Fruit fly (Drosophila melanogaster) whole organism, embryonic: ENCODE measurements around the gene Ctl1.
A peak's percentile ranks its signal among the peaks of the same experiment; 100 is the strongest.

Experiments used
- ATbp ChIP-seq: fragments of 200-800 bp; sonication (Bioruptor generic); optimal IDR thresholded peaks from 2 replicates; lab custom pipeline; 2017; ENCODE audit warnings: missing biosample characterization, mild to moderate bottlenecking, missing genetic modification characterization, missing genetic modification reagents
- Ada2b ChIP-seq: fragments of 200-800 bp; sonication (Bioruptor generic); IDR thresholded peaks from 2 replicates; pipeline ENCODE4 v1.3.6; 2022; ENCODE audit warnings: missing biosample characterization, missing genetic modification characterization
- Blimp-1 ChIP-seq: fragments of 200-800 bp; sonication (Bioruptor generic); optimal IDR thresholded peaks from 3 replicates; lab custom pipeline; 2018; ENCODE audit warnings: missing biosample characterization, missing genetic modification characterization, mild to moderate bottlenecking, moderate library complexity, missing genetic modification reagents
- CG10209 ChIP-seq: fragments of 200-800 bp; sonication (Bioruptor generic); optimal IDR thresholded peaks from 3 replicates; lab custom pipeline; 2017; ENCODE audit warnings: missing biosample characterization, mild to moderate bottlenecking, missing genetic modification characterization, missing genetic modification reagents
- CG11398 ChIP-seq: fragments of 200-800 bp; sonication (Bioruptor generic); optimal IDR thresholded peaks from 2 replicates; lab custom pipeline; 2016; ENCODE audit warnings: missing biosample characterization, missing genetic modification characterization
- CG11456 ChIP-seq: fragments of 200-800 bp; sonication (Bioruptor generic); IDR thresholded peaks from 3 replicates; pipeline ENCODE4 v1.3.6; 2022; ENCODE audit warnings: missing biosample characterization, missing genetic modification characterization
- CG12155 ChIP-seq: fragments of 200-800 bp; sonication (Bioruptor generic); optimal IDR thresholded peaks from 3 replicates; lab custom pipeline; 2016; ENCODE audit warnings: missing biosample characterization, missing genetic modification characterization
- CG12659 ChIP-seq: fragments of 200-800 bp; sonication (Bioruptor generic); optimal IDR thresholded peaks from 3 replicates; lab custom pipeline; 2017; ENCODE audit warnings: mild to moderate bottlenecking, missing biosample characterization, missing genetic modification reagents, missing genetic modification characterization
- CG14710 ChIP-seq: fragments of 200-800 bp; sonication (Bioruptor generic); optimal IDR thresholded peaks from 3 replicates; lab custom pipeline; 2019; ENCODE audit warnings: missing biosample characterization, mild to moderate bottlenecking, missing genetic modification characterization, moderate library complexity
- CG15601 ChIP-seq: fragments of 200-800 bp; sonication (Bioruptor generic); optimal IDR thresholded peaks from 3 replicates; lab custom pipeline; 2019; ENCODE audit warnings: missing biosample characterization, mild to moderate bottlenecking, missing genetic modification characterization, moderate library complexity
- CG17328 ChIP-seq: fragments of 200-800 bp; sonication (Bioruptor generic); IDR thresholded peaks from 2 replicates; pipeline ENCODE4 v1.3.6; 2022; ENCODE audit warnings: missing biosample characterization, missing genetic modification characterization
- CG30403 ChIP-seq: fragments of 200-800 bp; sonication (Bioruptor generic); optimal IDR thresholded peaks from 3 replicates; lab custom pipeline; 2016; ENCODE audit warnings: missing biosample characterization, missing genetic modification characterization
- CG3065 ChIP-seq: fragments of 200-800 bp; sonication (Bioruptor generic); optimal IDR thresholded peaks from 2 replicates; lab custom pipeline; 2016; ENCODE audit warnings: missing biosample characterization, missing genetic modification characterization
- CG3407 ChIP-seq: fragments of 200-800 bp; sonication (Bioruptor generic); optimal IDR thresholded peaks from 2 replicates; lab custom pipeline; 2018; ENCODE audit warnings: missing biosample characterization, mild to moderate bottlenecking, missing genetic modification characterization
- CG6272 ChIP-seq: fragments of 200-800 bp; sonication (Bioruptor generic); IDR thresholded peaks from 2 replicates; pipeline ENCODE4 v1.3.6; 2022; ENCODE audit warnings: missing biosample characterization, missing genetic modification characterization
- CG6813 ChIP-seq: fragments of 200-800 bp; sonication (Bioruptor generic); optimal IDR thresholded peaks from 2 replicates; lab custom pipeline; 2017; ENCODE audit warnings: missing biosample characterization, missing genetic modification characterization, mild to moderate bottlenecking, moderate library complexity, missing genetic modification reagents
- CG7556 ChIP-seq: fragments of 200-800 bp; sonication (Bioruptor generic); optimal IDR thresholded peaks from 2 replicates; lab custom pipeline; 2017; ENCODE audit warnings: missing biosample characterization, mild to moderate bottlenecking, missing genetic modification characterization
- CG7839 ChIP-seq: fragments of 200-800 bp; sonication (Bioruptor generic); optimal IDR thresholded peaks from 3 replicates; lab custom pipeline; 2018; ENCODE audit warnings: missing biosample characterization, mild to moderate bottlenecking, missing genetic modification characterization, moderate library complexity
- CG7987 ChIP-seq: fragments of 200-800 bp; sonication (Bioruptor generic); optimal IDR thresholded peaks from 2 replicates; lab custom pipeline; 2018; ENCODE audit warnings: missing biosample characterization, mild to moderate bottlenecking, missing genetic modification characterization, moderate library complexity
- CG8290 ChIP-seq, 3 experiments: fragments of 200-800 bp; sonication (Bioruptor generic); optimal IDR thresholded peaks; 2 replicates each; lab custom pipeline; 2016 to 2019; ENCODE audit warnings: missing biosample characterization in 3 of 3, missing genetic modification characterization in 3 of 3, mild to moderate bottlenecking in 2 of 3, moderate library complexity in 1 of 3
- CG8388 ChIP-seq: fragments of 200-800 bp; sonication (Bioruptor generic); optimal IDR thresholded peaks from 2 replicates; lab custom pipeline; 2019; ENCODE audit warnings: missing biosample characterization, mild to moderate bottlenecking, missing genetic modification characterization, moderate library complexity
- CG9727 ChIP-seq: fragments of 200-800 bp; sonication (Bioruptor generic); optimal IDR thresholded peaks from 3 replicates; lab custom pipeline; 2017; ENCODE audit warnings: missing biosample characterization, mild to moderate bottlenecking, missing genetic modification characterization
- D ChIP-seq, 2 experiments: fragments of 200-800 bp in 1 of 2; fragments of >200 bp in 1 of 2; sonication (Bioruptor generic) in 1 of 2; optimal IDR thresholded peaks; 2 replicates in 1 of 2; 3 replicates in 1 of 2; lab custom pipeline; 2017; ENCODE audit warnings: mild to moderate bottlenecking in 1 of 2, missing biosample characterization in 1 of 2, missing genetic modification characterization in 1 of 2, missing genetic modification reagents in 1 of 2
- D19A ChIP-seq: fragments of 200-800 bp; optimal IDR thresholded peaks from 3 replicates; lab custom pipeline; 2019; ENCODE audit warnings: missing biosample characterization, mild to moderate bottlenecking, missing genetic modification characterization, moderate library complexity
- Drgx ChIP-seq: fragments of 200-800 bp; sonication (Bioruptor generic); IDR thresholded peaks from 2 replicates; pipeline ENCODE4 v1.3.6; 2022; ENCODE audit warnings: missing biosample characterization, missing genetic modification characterization
- Gsc ChIP-seq: fragments of 200-800 bp; sonication (Bioruptor generic); IDR thresholded peaks from 2 replicates; pipeline ENCODE4 v1.3.6; 2022; ENCODE audit warnings: missing biosample characterization, missing genetic modification characterization
- HLH54F ChIP-seq: fragments of 200-800 bp; sonication (Bioruptor generic); optimal IDR thresholded peaks from 3 replicates; lab custom pipeline; 2016; ENCODE audit warnings: missing biosample characterization, missing genetic modification characterization
- HmgZ ChIP-seq: fragments of 200-800 bp; sonication (Bioruptor generic); optimal IDR thresholded peaks from 2 replicates; lab custom pipeline; 2018; ENCODE audit warnings: missing biosample characterization, mild to moderate bottlenecking, missing genetic modification characterization
- Hmx ChIP-seq: fragments of 200-800 bp; sonication (Bioruptor generic); optimal IDR thresholded peaks from 2 replicates; lab custom pipeline; 2016; ENCODE audit warnings: missing biosample characterization, missing genetic modification characterization
- Med ChIP-seq: fragments of 200-800 bp; sonication (Bioruptor generic); peaks from one replicate; lab custom pipeline; 2016; ENCODE audit warnings: missing biosample characterization, missing genetic modification characterization, mild to moderate bottlenecking, inconsistent platforms, moderate library complexity
- Meics ChIP-seq: fragments of 200-800 bp; sonication (Bioruptor generic); optimal IDR thresholded peaks from 2 replicates; lab custom pipeline; 2017; ENCODE audit warnings: missing biosample characterization, mild to moderate bottlenecking, missing genetic modification characterization
- Poxn ChIP-seq: fragments of 200-800 bp; sonication (Bioruptor generic); IDR thresholded peaks from 2 replicates; pipeline ENCODE4 v1.3.6; 2022; ENCODE audit warnings: missing biosample characterization, missing genetic modification characterization
- Ravus ChIP-seq: fragments of 200-800 bp; sonication (Bioruptor generic); IDR thresholded peaks from 2 replicates; pipeline ENCODE4 v1.3.6; 2022; ENCODE audit warnings: missing biosample characterization, missing genetic modification characterization
- Sox100B ChIP-seq: fragments of 200-800 bp; sonication (Bioruptor generic); optimal IDR thresholded peaks from 3 replicates; lab custom pipeline; 2018; ENCODE audit warnings: missing biosample characterization, mild to moderate bottlenecking, missing genetic modification characterization
- Ssrp ChIP-seq: fragments of 200-800 bp; sonication (Bioruptor generic); optimal IDR thresholded peaks from 2 replicates; lab custom pipeline; 2018; ENCODE audit warnings: missing biosample characterization, mild to moderate bottlenecking, missing genetic modification characterization, moderate library complexity
- abd-A ChIP-seq: fragments of 200-800 bp; sonication (Bioruptor generic); optimal IDR thresholded peaks from 3 replicates; lab custom pipeline; 2019; ENCODE audit warnings: missing biosample characterization, mild to moderate bottlenecking, missing genetic modification characterization, moderate library complexity
- ase ChIP-seq: fragments of 200-800 bp; sonication (Bioruptor generic); IDR thresholded peaks from 3 replicates; pipeline ENCODE4 v1.3.6; 2022; ENCODE audit warnings: missing biosample characterization, missing genetic modification characterization
- cad ChIP-seq: fragments of >200 bp; optimal IDR thresholded peaks from 2 replicates; lab custom pipeline; 2017; ENCODE audit warnings: missing biosample characterization, missing genetic modification characterization
- crc ChIP-seq: fragments of 200-800 bp; sonication (Bioruptor generic); optimal IDR thresholded peaks from 2 replicates; lab custom pipeline; 2016; ENCODE audit warnings: missing biosample characterization, missing genetic modification characterization
- dmrt11E ChIP-seq: fragments of 200-800 bp; sonication (Bioruptor generic); optimal IDR thresholded peaks from 3 replicates; lab custom pipeline; 2018; ENCODE audit warnings: missing biosample characterization, mild to moderate bottlenecking, missing genetic modification characterization, moderate library complexity
- grau ChIP-seq: fragments of 200-800 bp; optimal IDR thresholded peaks from 3 replicates; lab custom pipeline; 2019; ENCODE audit warnings: missing biosample characterization, mild to moderate bottlenecking, missing genetic modification characterization, moderate library complexity
- hbn ChIP-seq: fragments of 200-800 bp; sonication (Bioruptor generic); IDR thresholded peaks from 2 replicates; pipeline ENCODE4 v1.3.6; 2022; ENCODE audit warnings: missing biosample characterization, missing genetic modification characterization; ENCODE audit not compliant: partially characterized antibody
- klu ChIP-seq: fragments of 200-800 bp; sonication (Bioruptor generic); IDR thresholded peaks from 2 replicates; pipeline ENCODE4 v1.3.6; 2022; ENCODE audit warnings: missing biosample characterization, missing genetic modification characterization
- lilli ChIP-seq: fragments of 200-800 bp; sonication (Bioruptor generic); optimal IDR thresholded peaks from 3 replicates; lab custom pipeline; 2016; ENCODE audit warnings: missing biosample characterization, missing genetic modification characterization
- mld ChIP-seq: fragments of 200-800 bp; sonication (Bioruptor generic); IDR thresholded peaks from 3 replicates; pipeline ENCODE4 v1.3.6; 2022; ENCODE audit warnings: missing biosample characterization, missing genetic modification characterization; ENCODE audit not compliant: partially characterized antibody
- org-1 ChIP-seq: fragments of 200-800 bp; sonication (Bioruptor generic); optimal IDR thresholded peaks from 2 replicates; lab custom pipeline; 2017; ENCODE audit warnings: missing biosample characterization, missing genetic modification characterization
- pros ChIP-seq: fragments of 200-800 bp; sonication (Bioruptor generic); optimal IDR thresholded peaks from 3 replicates; lab custom pipeline; 2019; ENCODE audit warnings: missing biosample characterization, mild to moderate bottlenecking, missing genetic modification characterization, moderate library complexity
- ttk ChIP-seq: fragments of 200-800 bp; sonication (Bioruptor generic); IDR thresholded peaks from 2 replicates; pipeline ENCODE4 v2.1.2; 2022; ENCODE audit warnings: missing biosample characterization, missing genetic modification characterization
- zf30C ChIP-seq: fragments of 200-800 bp; sonication (Bioruptor generic); optimal IDR thresholded peaks from 3 replicates; lab custom pipeline; 2018; ENCODE audit warnings: missing biosample characterization, mild to moderate bottlenecking, missing genetic modification characterization

The Ctl1 gene

DNA sequence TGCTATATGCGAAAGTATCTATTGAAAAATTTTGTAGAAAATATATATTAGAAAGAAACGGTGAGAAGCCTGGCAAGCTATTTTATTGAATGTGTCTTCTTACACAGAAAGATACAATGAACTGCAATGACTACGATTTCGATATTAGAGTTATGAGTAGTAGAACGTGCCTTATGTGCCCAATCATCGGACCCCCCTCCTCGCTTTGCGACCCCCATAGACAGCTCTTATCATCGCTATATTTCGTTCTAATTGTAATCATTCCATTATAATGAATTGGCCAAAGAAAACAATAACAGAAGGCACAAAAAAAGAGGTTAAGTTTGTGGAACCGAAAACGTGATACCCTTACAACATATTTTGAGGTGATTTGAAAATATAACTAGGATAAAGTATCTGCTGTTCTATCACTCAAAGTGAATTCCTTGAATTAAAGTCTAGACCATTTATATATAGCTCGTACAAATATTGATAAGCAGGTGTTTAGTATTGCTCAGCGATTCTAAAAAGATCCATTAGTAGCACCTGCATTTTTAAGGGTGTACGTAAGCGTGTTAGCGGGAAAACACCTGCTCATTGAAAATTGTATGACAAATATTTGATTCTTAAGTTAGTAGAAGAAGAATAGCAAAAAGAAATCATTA, 44.9 kb upstream of the Ctl1 start (continued):
- TF ChIP-seq ATbp (GFP tag; lab: Kevin White, UChicago), result no peak
- peak; percentile 73 for TF ChIP-seq Med (GFP tag; lab: Kevin White, UChicago)
- no peak for TF ChIP-seq klu (GFP tag; lab: Robert Waterston, UW)
- no peak for TF ChIP-seq CG15601
- peak; percentile 48 for TF ChIP-seq CG7839 (tag; lab: Kevin White, UChicago)
- TF ChIP-seq CG17328, result no peak
- TF ChIP-seq CG6813 (GFP tag; lab: Kevin White, UChicago), result no peak
- no peak for TF ChIP-seq CG7987
- peak; percentile 55 for TF ChIP-seq CG7556 (GFP tag; lab: Kevin White, UChicago)
- TF ChIP-seq CG12659, result no peak
- TF ChIP-seq CG10209 (GFP tag; lab: Kevin White, UChicago), result peak; percentile 21
- TF ChIP-seq lilli (GFP tag; lab: Kevin White, UChicago), result peak; percentile 37
- TF ChIP-seq CG8290 (GFP tag; optimal IDR thresholded peaks at IDR 0.05; lab: Kevin White, UChicago), result no peak
- TF ChIP-seq CG8290 (tag; optimal IDR thresholded peaks at IDR 0.05; lab: Kevin White, UChicago), result no peak
- no peak for TF ChIP-seq Ada2b (GFP tag; lab: Robert Waterston, UW)
- no peak for TF ChIP-seq cad (GFP tag; lab: Kevin White, UChicago)
- no peak for TF ChIP-seq crc
- no peak for TF ChIP-seq CG3407 (GFP tag; lab: Kevin White, UChicago)
- peak; percentile 2 for TF ChIP-seq org-1 (GFP tag; lab: Kevin White, UChicago)
- peak; percentile 45 for TF ChIP-seq CG30403 (GFP tag; lab: Kevin White, UChicago)
- no peak for TF ChIP-seq ttk (GFP tag; lab: Robert Waterston, UW)
- no peak for TF ChIP-seq pros (GFP tag; lab: Kevin White, UChicago)
- TF ChIP-seq HmgZ (tag; lab: Kevin White, UChicago), result no peak
- TF ChIP-seq CG8388, result no peak
- TF ChIP-seq Poxn (GFP tag; lab: Robert Waterston, UW), result no peak
- TF ChIP-seq zf30C (GFP tag; lab: Kevin White, UChicago), result no peak
- no peak for TF ChIP-seq D (optimal IDR thresholded peaks at IDR 0.05; lab: Kevin White, UChicago)
- peak; percentile 14 for TF ChIP-seq D (GFP tag; optimal IDR thresholded peaks at IDR 0.05; lab: Kevin White, UChicago)
- no peak for TF ChIP-seq CG6272
- TF ChIP-seq CG11456, result no peak
- TF ChIP-seq HLH54F (GFP tag; lab: Kevin White, UChicago), result no peak
- no peak for TF ChIP-seq ase (GFP tag; lab: Robert Waterston, UW)
- TF ChIP-seq CG14710 (tag; lab: Kevin White, UChicago), result peak; percentile 10
- peak; percentile 98 for TF ChIP-seq D19A
- peak; percentile 26 for TF ChIP-seq Ssrp (tag; lab: Kevin White, UChicago)
- TF ChIP-seq CG11398 (GFP tag; lab: Kevin White, UChicago), result no peak
- peak; percentile 41 for TF ChIP-seq Sox100B (GFP tag; lab: Kevin White, UChicago)
- TF ChIP-seq Blimp-1 (GFP tag; lab: Kevin White, UChicago), result peak; percentile 1
- TF ChIP-seq CG9727 (GFP tag; lab: Kevin White, UChicago), result peak; percentile 33
- no peak for TF ChIP-seq Drgx (GFP tag; lab: Robert Waterston, UW)
- peak; percentile 30 for TF ChIP-seq grau (tag; lab: Kevin White, UChicago)
- no peak for TF ChIP-seq CG3065 (GFP tag; lab: Kevin White, UChicago)
- TF ChIP-seq Meics (GFP tag; lab: Kevin White, UChicago), result peak; percentile 28
- TF ChIP-seq CG12155 (GFP tag; lab: Kevin White, UChicago), result no peak
- TF ChIP-seq abd-A (tag; lab: Kevin White, UChicago), result no peak
- TF ChIP-seq Hmx, result no peak
- peak; percentile 36 for TF ChIP-seq dmrt11E (tag; lab: Kevin White, UChicago)
- no peak for TF ChIP-seq Ravus (GFP tag; lab: Robert Waterston, UW)
- TF ChIP-seq hbn (GFP tag; lab: Robert Waterston, UW), result no peak
- no peak for TF ChIP-seq mld (GFP tag; lab: Robert Waterston, UW)
- TF ChIP-seq Gsc (GFP tag; lab: Robert Waterston, UW), result no peak
